Worm (Caenorhabditis elegans) whole organism, L2 larva: ENCODE data around the gene moc-6.

Source experiments
- C34F6.9 ChIP-seq: fragments of 150-350 bp; optimal IDR thresholded peaks from 2 replicates; lab custom pipeline; 2014; ENCODE audit warnings: missing biosample characterization, missing genetic modification characterization
- F13H6.1 ChIP-seq: sonication (generic microtip); optimal IDR thresholded peaks from 2 replicates; lab custom pipeline; 2016; ENCODE audit warnings: missing genetic modification characterization, missing compliant biosample characterization
- R02D3.7 ChIP-seq: fragments of 150-350 bp; optimal IDR thresholded peaks from 2 replicates; lab custom pipeline; 2014; ENCODE audit warnings: missing biosample characterization, missing genetic modification characterization
- Y55F3AM.14 ChIP-seq: fragments of 200-800 bp; sonication (Bioruptor generic); optimal IDR thresholded peaks from 2 replicates; lab custom pipeline; 2018; ENCODE audit warnings: mild to moderate bottlenecking, missing genetic modification characterization, missing compliant biosample characterization
- ZK546.5 ChIP-seq: sonication (generic microtip); optimal IDR thresholded peaks from 2 replicates; lab custom pipeline; 2017; ENCODE audit warnings: missing biosample characterization, missing genetic modification characterization
- alr-1 ChIP-seq: fragments of 150-350 bp; optimal IDR thresholded peaks from 2 replicates; lab custom pipeline; 2014; ENCODE audit warnings: missing biosample characterization, missing genetic modification characterization
- aly-2 ChIP-seq: fragments of 150-350 bp; optimal IDR thresholded peaks from 2 replicates; lab custom pipeline; 2014; ENCODE audit warnings: missing biosample characterization, missing genetic modification characterization
- ama-1 ChIP-seq: fragments of 150-350 bp; optimal IDR thresholded peaks from 2 replicates; lab custom pipeline; 2018; ENCODE audit warnings: inconsistent platforms
- blmp-1 ChIP-seq: sonication (generic microtip); optimal IDR thresholded peaks from 2 replicates; lab custom pipeline; 2017; ENCODE audit warnings: missing genetic modification characterization, mild to moderate bottlenecking, missing compliant biosample characterization, antibody characterized with exemption, moderate library complexity; ENCODE audit not compliant: insufficient read depth
- ceh-16 ChIP-seq: fragments of 150-350 bp; optimal IDR thresholded peaks from 2 replicates; lab custom pipeline; 2014; ENCODE audit warnings: missing biosample characterization, missing genetic modification characterization
- ceh-82 ChIP-seq: fragments of 150-350 bp; optimal IDR thresholded peaks from 2 replicates; lab custom pipeline; 2014; ENCODE audit warnings: missing biosample characterization, missing genetic modification characterization
- crh-2 ChIP-seq: sonication (generic microtip); optimal IDR thresholded peaks from 2 replicates; lab custom pipeline; 2017; ENCODE audit warnings: missing biosample characterization, missing genetic modification characterization
- dmd-4 ChIP-seq: sonication (generic microtip); optimal IDR thresholded peaks from 2 replicates; lab custom pipeline; 2017; ENCODE audit warnings: missing biosample characterization, missing genetic modification characterization
- egl-27 ChIP-seq: sonication (generic microtip); optimal IDR thresholded peaks from 3 replicates; lab custom pipeline; 2017; ENCODE audit warnings: missing biosample characterization, missing genetic modification reagents, missing genetic modification characterization
- elt-1 ChIP-seq: fragments of 150-350 bp; optimal IDR thresholded peaks from 2 replicates; lab custom pipeline; 2014; ENCODE audit warnings: missing biosample characterization, missing genetic modification characterization
- elt-3 ChIP-seq: sonication (generic microtip); optimal IDR thresholded peaks from 2 replicates; lab custom pipeline; 2017; ENCODE audit warnings: missing biosample characterization, missing genetic modification characterization
- fos-1 ChIP-seq: fragments of 150-350 bp; optimal IDR thresholded peaks from 2 replicates; lab custom pipeline; 2014; ENCODE audit warnings: missing biosample characterization, missing genetic modification characterization
- gmeb-1 ChIP-seq: fragments of 150-350 bp; optimal IDR thresholded peaks from 2 replicates; lab custom pipeline; 2014; ENCODE audit warnings: missing biosample characterization, missing genetic modification characterization
- lin-11 ChIP-seq: fragments of 150-350 bp; sonication (generic microtip); optimal IDR thresholded peaks from 2 replicates; lab custom pipeline; 2014; ENCODE audit warnings: missing biosample characterization, missing genetic modification characterization, inconsistent platforms, mixed read lengths
- lin-13 ChIP-seq: fragments of 150-350 bp; optimal IDR thresholded peaks from 2 replicates; lab custom pipeline; 2014; ENCODE audit warnings: missing biosample characterization, missing genetic modification reagents, missing genetic modification characterization
- lin-39 ChIP-seq: fragments of 150-350 bp; optimal IDR thresholded peaks from 2 replicates; lab custom pipeline; 2014; ENCODE audit warnings: missing biosample characterization, missing genetic modification reagents, missing genetic modification characterization
- lsy-2 ChIP-seq, 2 experiments: fragments of 150-350 bp in 1 of 2; sonication (generic microtip) in 1 of 2; optimal IDR thresholded peaks; 2 replicates each; lab custom pipeline; 2014 to 2017; ENCODE audit warnings: missing biosample characterization in 2 of 2, missing genetic modification characterization in 2 of 2
- mab-5 ChIP-seq: fragments of 150-350 bp; optimal IDR thresholded peaks from 2 replicates; lab custom pipeline; 2014; ENCODE audit warnings: missing biosample characterization, missing genetic modification characterization
- mbf-1 ChIP-seq: sonication (generic microtip); optimal IDR thresholded peaks from 2 replicates; lab custom pipeline; 2017; ENCODE audit warnings: missing biosample characterization, missing genetic modification characterization
- mdl-1 ChIP-seq, 2 experiments: fragments of 150-350 bp in 1 of 2; sonication (generic microtip) in 1 of 2; optimal IDR thresholded peaks; 2 replicates each; lab custom pipeline; 2017; ENCODE audit warnings: missing biosample characterization in 2 of 2, missing genetic modification characterization in 2 of 2
- nhr-10 ChIP-seq: sonication (generic microtip); optimal IDR thresholded peaks from 2 replicates; lab custom pipeline; 2017; ENCODE audit warnings: missing biosample characterization, missing genetic modification characterization
- nhr-11 ChIP-seq: fragments of 150-350 bp; optimal IDR thresholded peaks from 2 replicates; lab custom pipeline; 2014; ENCODE audit warnings: missing biosample characterization, missing genetic modification characterization
- nhr-12 ChIP-seq: fragments of 150-350 bp; optimal IDR thresholded peaks from 2 replicates; lab custom pipeline; 2014; ENCODE audit warnings: missing biosample characterization, missing genetic modification characterization
- nhr-129 ChIP-seq: fragments of 150-350 bp; optimal IDR thresholded peaks from 2 replicates; lab custom pipeline; 2014; ENCODE audit warnings: missing biosample characterization, missing genetic modification characterization
- nhr-21 ChIP-seq: fragments of 150-350 bp; optimal IDR thresholded peaks from 2 replicates; lab custom pipeline; 2014; ENCODE audit warnings: missing biosample characterization, missing genetic modification characterization
- nhr-23 ChIP-seq: fragments of 150-350 bp; optimal IDR thresholded peaks from 2 replicates; lab custom pipeline; 2014; ENCODE audit warnings: missing biosample characterization, missing genetic modification reagents, missing genetic modification characterization
- nhr-237 ChIP-seq: fragments of 150-350 bp; optimal IDR thresholded peaks from 2 replicates; lab custom pipeline; 2014; ENCODE audit warnings: missing biosample characterization, missing genetic modification characterization
- nhr-25 ChIP-seq: fragments of 150-350 bp; sonication (generic microtip); optimal IDR thresholded peaks from 3 replicates; lab custom pipeline; 2014; ENCODE audit warnings: missing biosample characterization, missing genetic modification characterization
- nhr-6 ChIP-seq: fragments of 150-350 bp; optimal IDR thresholded peaks from 2 replicates; lab custom pipeline; 2014; ENCODE audit warnings: missing biosample characterization, missing genetic modification characterization
- nhr-77 ChIP-seq: fragments of 150-350 bp; optimal IDR thresholded peaks from 2 replicates; lab custom pipeline; 2014; ENCODE audit warnings: missing biosample characterization, missing genetic modification characterization
- peb-1 ChIP-seq: fragments of 150-350 bp; optimal IDR thresholded peaks from 2 replicates; lab custom pipeline; 2014; ENCODE audit warnings: missing biosample characterization, missing genetic modification characterization
- sem-4 ChIP-seq: fragments of 150-350 bp; optimal IDR thresholded peaks from 2 replicates; lab custom pipeline; 2014; ENCODE audit warnings: missing biosample characterization, missing genetic modification reagents, missing genetic modification characterization
- skn-1 ChIP-seq: sonication (generic microtip); optimal IDR thresholded peaks from 2 replicates; lab custom pipeline; 2017; ENCODE audit warnings: missing biosample characterization, missing genetic modification characterization
- sma-3 ChIP-seq: sonication (generic microtip); optimal IDR thresholded peaks from 2 replicates; lab custom pipeline; 2016; ENCODE audit warnings: missing genetic modification reagents, missing genetic modification characterization, missing compliant biosample characterization
- sma-9 ChIP-seq, 2 experiments: fragments of 150-350 bp in 1 of 2; sonication (generic microtip) in 1 of 2; optimal IDR thresholded peaks; 2 replicates each; lab custom pipeline; 2014 to 2016; ENCODE audit warnings: missing genetic modification characterization in 2 of 2, mild to moderate bottlenecking in 1 of 2, missing biosample characterization in 1 of 2, missing compliant biosample characterization in 1 of 2, missing genetic modification reagents in 1 of 2, moderate library complexity in 1 of 2
- snpc-4 ChIP-seq: fragments of 150-350 bp; optimal IDR thresholded peaks from 2 replicates; lab custom pipeline; 2014; ENCODE audit warnings: missing biosample characterization, missing genetic modification characterization
- unc-39 ChIP-seq: fragments of 150-350 bp; optimal IDR thresholded peaks from 2 replicates; lab custom pipeline; 2014; ENCODE audit warnings: missing biosample characterization, missing genetic modification characterization
- unc-55 ChIP-seq: fragments of 150-350 bp; sonication (generic microtip); optimal IDR thresholded peaks from 3 replicates; lab custom pipeline; 2014; ENCODE audit warnings: missing biosample characterization, missing genetic modification reagents, missing genetic modification characterization
- unc-62 ChIP-seq: fragments of 150-350 bp; optimal IDR thresholded peaks from 2 replicates; lab custom pipeline; 2014; ENCODE audit warnings: missing biosample characterization, missing genetic modification reagents, missing genetic modification characterization
- zag-1 ChIP-seq: fragments of 150-350 bp; optimal IDR thresholded peaks from 2 replicates; lab custom pipeline; 2014; ENCODE audit warnings: missing biosample characterization, missing genetic modification characterization
- ztf-1 ChIP-seq: fragments of 200-800 bp; sonication (Bioruptor generic); conservative IDR thresholded peaks from 2 replicates; pipeline ENCODE4 v1.3.6; 2022; ENCODE audit warnings: missing genetic modification characterization, missing compliant biosample characterization
- ztf-11 ChIP-seq: sonication (generic microtip); optimal IDR thresholded peaks from 2 replicates; lab custom pipeline; 2017; ENCODE audit warnings: missing biosample characterization, missing genetic modification characterization
- ztf-4 ChIP-seq: fragments of 150-350 bp; optimal IDR thresholded peaks from 2 replicates; lab custom pipeline; 2014; ENCODE audit warnings: missing biosample characterization, missing genetic modification characterization

Gene moc-6

ce11 chrIII:5202641-5203040 is 6.9 kb downstream of the moc-6 start:
- TF ChIP-seq unc-62 (GFP tag; lab: Kevin White, UChicago) (no peak), sma-9 (GFP tag; optimal IDR thresholded peaks at IDR 0.05; lab: Kevin White, UChicago) (peak; percentile 80), sma-9 (tag; optimal IDR thresholded peaks at IDR 0.05; lab: Kevin White, UChicago) (no peak), F13H6.1 (tag; lab: Kevin White, UChicago) (peak; percentile 54), ceh-16 (tag; lab: Kevin White, UChicago) (no peak), skn-1 (tag; lab: Kevin White, UChicago) (no peak), Y55F3AM.14 (GFP tag; lab: Kevin White, UChicago) (no peak), blmp-1 (tag; lab: Kevin White, UChicago) (peak; percentile 70), dmd-4 (no peak), lin-39 (tag; lab: Kevin White, UChicago) (no peak), R02D3.7 (tag; lab: Kevin White, UChicago) (no peak), lin-13 (GFP tag; lab: Kevin White, UChicago) (peak; percentile 55), mdl-1 (tag; optimal IDR thresholded peaks at IDR 0.05; lab: Kevin White, UChicago) (no peak), nhr-237 (tag; lab: Kevin White, UChicago) (no peak), unc-39 (no peak), lin-11 (tag; lab: Kevin White, UChicago) (no peak), ZK546.5 (no peak), elt-3 (tag; lab: Kevin White, UChicago) (no peak), ztf-11 (no peak), ztf-4 (tag; lab: Kevin White, UChicago) (peak; percentile 51), zag-1 (tag; lab: Kevin White, UChicago) (no peak), crh-2 (peak; percentile 86), nhr-129 (tag; lab: Kevin White, UChicago) (peak; percentile 80), sem-4 (no peak), egl-27 (tag; lab: Kevin White, UChicago) (peak; percentile 51), lsy-2 (tag; optimal IDR thresholded peaks at IDR 0.05; lab: Kevin White, UChicago) (peak; percentile 7 to 51), alr-1 (tag; lab: Kevin White, UChicago) (no peak), nhr-23 (tag; lab: Kevin White, UChicago) (no peak), peb-1 (no peak), nhr-21 (tag; lab: Kevin White, UChicago) (peak; percentile 55), nhr-6 (tag; lab: Kevin White, UChicago) (peak; percentile 71), ceh-82 (tag; lab: Kevin White, UChicago) (no peak), elt-1 (tag; lab: Kevin White, UChicago) (no peak), nhr-10 (no peak), nhr-25 (tag; lab: Kevin White, UChicago) (peak; percentile 92), fos-1 (tag; lab: Kevin White, UChicago) (peak; percentile 85), unc-55 (peak; percentile 45), mbf-1 (no peak), mab-5 (tag; lab: Kevin White, UChicago) (no peak), ama-1 (lab: Kevin White, UChicago) (no peak), nhr-12 (tag; lab: Kevin White, UChicago) (no peak), sma-3 (GFP tag; lab: Kevin White, UChicago) (peak; percentile 63), nhr-11 (tag; lab: Kevin White, UChicago) (no peak), gmeb-1 (tag; lab: Kevin White, UChicago) (peak; percentile 54), C34F6.9 (tag; lab: Kevin White, UChicago) (peak; percentile 74), ztf-1 (GFP tag; lab: Robert Waterston, UW) (no peak), snpc-4 (no peak), nhr-77 (tag; lab: Kevin White, UChicago) (no peak), aly-2 (no peak)
